Fruit fly (Drosophila melanogaster): ENCODE measurements around the gene CG7218.

The CG7218 gene

dm6 chr3R:18171983-18172967 lies 8.1 kb upstream of the CG7218 start (continued):
- TF ChIP-seq maf-S (GFP tag; optimal IDR thresholded peaks at IDR 0.05) (peak; percentile 90), CG1602 (GFP tag; optimal IDR thresholded peaks at IDR 0.05) (peak; percentile 93), fd3F (GFP tag; optimal IDR thresholded peaks at IDR 0.05) (peak; percentile 88), HmgZ (tag; optimal IDR thresholded peaks at IDR 0.05) (peak; percentile 92), jigr1 (GFP tag; IDR thresholded peaks at IDR 0.05) (peak; percentile 48; the same call in 2 of the 3 replicates), CG2199 (GFP tag; IDR thresholded peaks at IDR 0.05) (peak; percentile 65; the same call in 1 of the 3 replicates), ewg (GFP tag; optimal IDR thresholded peaks at IDR 0.05) (peak; percentile 96), NC2α (GFP tag; optimal IDR thresholded peaks at IDR 0.05) (peak; percentile 88), crp (GFP tag; optimal IDR thresholded peaks at IDR 0.05) (peak in 1 of 2 experiments; percentile 62)

dm6 chr3R:18169982-18170531 lies 5.9 kb upstream of the CG7218 start:
- no peak for TF ChIP-seq Myb (GFP tag; optimal IDR thresholded peaks at IDR 0.05)
- TF ChIP-seq ab (GFP tag; optimal IDR thresholded peaks at IDR 0.05), result no peak
- peak; percentile 75 for TF ChIP-seq crol (GFP tag; IDR thresholded peaks at IDR 0.05)
- TF ChIP-seq ato (GFP tag; IDR thresholded peaks at IDR 0.05; ENCODE audit: partially characterized antibody), result no peak
- no peak for TF ChIP-seq Taf1 (GFP tag; IDR thresholded peaks at IDR 0.05)
- TF ChIP-seq CG9215 (GFP tag; IDR thresholded peaks at IDR 0.05), result no peak
- TF ChIP-seq oc (tag; optimal IDR thresholded peaks at IDR 0.05), result no peak
- no peak for TF ChIP-seq odd (GFP tag; optimal IDR thresholded peaks at IDR 0.05)
- no peak for TF ChIP-seq CG42726 (GFP tag; IDR thresholded peaks at IDR 0.05; ENCODE audit: partially characterized antibody)
- TF ChIP-seq CG3065 (GFP tag; optimal IDR thresholded peaks at IDR 0.05), result no peak
- no peak for TF ChIP-seq sens (GFP tag)
- TF ChIP-seq nerfin-2 (GFP tag; IDR thresholded peaks at IDR 0.05; ENCODE audit: partially characterized antibody), result peak; percentile 31; the same call in 1 of the 2 replicates
- no peak for TF ChIP-seq nmo (GFP tag; optimal IDR thresholded peaks at IDR 0.05)
- no peak for TF ChIP-seq p53 (GFP tag; optimal IDR thresholded peaks at IDR 0.05)
- TF ChIP-seq hbn (GFP tag; IDR thresholded peaks at IDR 0.05; ENCODE audit: partially characterized antibody), result peak; percentile 27; the same call in 1 of the 2 replicates
- TF ChIP-seq esg (GFP tag; conservative IDR thresholded peaks at IDR 0.05), result no peak
- no peak for TF ChIP-seq sima (GFP tag; optimal IDR thresholded peaks at IDR 0.05)
- TF ChIP-seq CG9797 (GFP tag; optimal IDR thresholded peaks at IDR 0.05), result no peak
- TF ChIP-seq CG4424 (GFP tag; optimal IDR thresholded peaks at IDR 0.05), result no peak
- TF ChIP-seq seq (GFP tag; IDR thresholded peaks at IDR 0.05), result no peak
- no peak for TF ChIP-seq CG2116 (GFP tag; optimal IDR thresholded peaks at IDR 0.05)
- TF ChIP-seq Doc2 (GFP tag; IDR thresholded peaks at IDR 0.05), result no peak
- no peak for TF ChIP-seq Optix (GFP tag; IDR thresholded peaks at IDR 0.05)
- peak; percentile 56 for TF ChIP-seq cg (GFP tag; optimal IDR thresholded peaks at IDR 0.05)
- TF ChIP-seq Gug (GFP tag; IDR thresholded peaks at IDR 0.05), result no peak
- no peak for TF ChIP-seq pnt (GFP tag; optimal IDR thresholded peaks at IDR 0.05)
- TF ChIP-seq CG31441 (GFP tag; IDR thresholded peaks at IDR 0.05), result no peak
- no peak for TF ChIP-seq CG8765 (GFP tag; IDR thresholded peaks at IDR 0.05)
- TF ChIP-seq Hmx (GFP tag; optimal IDR thresholded peaks at IDR 0.05), result no peak
- TF ChIP-seq Hey (tag; optimal IDR thresholded peaks at IDR 0.05), result no peak
- TF ChIP-seq Dbx (GFP tag; IDR thresholded peaks at IDR 0.05), result no peak
- TF ChIP-seq cas (GFP tag; IDR thresholded peaks at IDR 0.05), result no peak
- TF ChIP-seq CG8359 (GFP tag; optimal IDR thresholded peaks at IDR 0.05; ENCODE audit: borderline replicate concordance), result no peak
- TF ChIP-seq CG10209 (GFP tag; optimal IDR thresholded peaks at IDR 0.05), result no peak
- TF ChIP-seq Blimp-1 (GFP tag; optimal IDR thresholded peaks at IDR 0.05), result no peak
- no peak for TF ChIP-seq sqz (GFP tag; optimal IDR thresholded peaks at IDR 0.05)
- TF ChIP-seq CG6175 (GFP tag; IDR thresholded peaks at IDR 0.05), result 0 out of 3 replicates have a peak, but pooled peaks have one; percentile 21
- TF ChIP-seq Hr39 (optimal IDR thresholded peaks at IDR 0.05), result no peak
- TF ChIP-seq btn (GFP tag; optimal IDR thresholded peaks at IDR 0.05), result no peak

Measured in whole organism, embryonic.